Worm (Caenorhabditis elegans): ENCODE results near the gene rga-3.

Gene rga-3

ce11 chrV:5768292-5768695 lies 50.6 kb downstream of the rga-3 start:
- no peak for TF ChIP-seq klf-2 (GFP tag; conservative IDR thresholded peaks at IDR 0.05)
- no peak for TF ChIP-seq ztf-29 (GFP tag; IDR thresholded peaks at IDR 0.05)
- no peak for TF ChIP-seq flt-1 (GFP tag; IDR thresholded peaks at IDR 0.05)
- no peak for TF ChIP-seq tab-1 (GFP tag; IDR thresholded peaks at IDR 0.05)
- TF ChIP-seq ztf-23 (GFP tag; IDR thresholded peaks at IDR 0.05), result no peak
- TF ChIP-seq ref-1 (GFP tag; conservative IDR thresholded peaks at IDR 0.05), result no peak
- TF ChIP-seq T22C8.4 (GFP tag; IDR thresholded peaks at IDR 0.05), result no peak
- no peak for TF ChIP-seq cog-1 (tag; optimal IDR thresholded peaks at IDR 0.05)

- TF ChIP-seq ztf-23 (GFP tag; IDR thresholded peaks at IDR 0.05) (no peak), flt-1 (GFP tag; IDR thresholded peaks at IDR 0.05) (no peak), T22C8.4 (GFP tag; IDR thresholded peaks at IDR 0.05) (no peak)
Observed at ce11 chrV:5769500-5769899, 51.8 kb downstream of the rga-3 start.

- TF ChIP-seq flt-1 (GFP tag; IDR thresholded peaks at IDR 0.05) (no peak), ztf-29 (GFP tag; IDR thresholded peaks at IDR 0.05) (no peak), cog-1 (tag; optimal IDR thresholded peaks at IDR 0.05) (no peak), ref-1 (GFP tag; conservative IDR thresholded peaks at IDR 0.05) (no peak), klf-2 (GFP tag; conservative IDR thresholded peaks at IDR 0.05) (no peak), tab-1 (GFP tag; IDR thresholded peaks at IDR 0.05) (no peak), ztf-23 (GFP tag; IDR thresholded peaks at IDR 0.05) (no peak), T22C8.4 (GFP tag; IDR thresholded peaks at IDR 0.05) (no peak), med-1 (GFP tag; optimal IDR thresholded peaks at IDR 0.05; ENCODE audit: insufficient read depth) (no peak)
Observed at ce11 chrV:5769999-5770398, 52.3 kb downstream of the rga-3 start.

- TF ChIP-seq flt-1 (GFP tag; IDR thresholded peaks at IDR 0.05) (no peak), ztf-23 (GFP tag; IDR thresholded peaks at IDR 0.05) (no peak), tab-1 (GFP tag; IDR thresholded peaks at IDR 0.05) (no peak), ref-1 (GFP tag; conservative IDR thresholded peaks at IDR 0.05) (no peak), ztf-29 (GFP tag; IDR thresholded peaks at IDR 0.05) (no peak), T22C8.4 (GFP tag; IDR thresholded peaks at IDR 0.05) (no peak), klf-2 (GFP tag; conservative IDR thresholded peaks at IDR 0.05) (no peak), cog-1 (tag; optimal IDR thresholded peaks at IDR 0.05) (no peak)
Observed at ce11 chrV:5771627-5772026, 53.9 kb downstream of the rga-3 start, which contains the start of gene F44E7.3. TSS of gene F44E7.3 (plus strand) at chrV:5771945.

Data from whole organism, midembryonic.